Worm (Caenorhabditis elegans): ENCODE results near the gene srg-48.

srg-48 gene

DNA sequence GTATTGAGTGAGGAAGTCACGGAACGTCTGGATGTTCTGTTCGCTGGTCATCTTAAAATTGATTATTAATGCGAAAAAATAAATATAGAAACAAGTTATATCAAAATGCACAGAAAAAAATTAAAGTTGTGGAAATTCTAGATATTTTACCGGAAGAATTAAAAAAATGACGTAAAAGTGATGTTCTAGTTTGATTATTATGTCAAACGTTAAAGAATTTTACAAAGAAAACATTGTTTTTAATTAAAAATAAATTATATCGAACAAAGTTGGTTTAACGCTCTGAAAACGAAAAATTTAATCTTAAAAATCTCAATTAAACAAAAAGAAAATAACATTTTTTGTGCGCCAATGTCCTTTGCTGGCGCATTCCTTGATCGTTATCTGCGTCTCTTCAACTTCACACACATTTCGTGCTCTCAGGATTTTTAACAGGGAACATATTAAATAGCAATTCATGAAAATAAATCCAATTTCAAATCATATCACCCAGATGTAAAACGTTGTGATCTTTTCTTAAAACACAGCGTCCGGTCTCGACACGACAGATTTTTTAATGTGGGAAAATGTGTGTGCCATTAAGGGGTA lies 27.6 kb upstream of the srg-48 start, which contains the start of gene tin-9.1 (continued):
- TF ChIP-seq fkh-4 (tag; optimal IDR thresholded peaks at IDR 0.05; ENCODE audit: borderline replicate concordance) = peak; percentile 28
- peak; percentile 91 for TF ChIP-seq nhr-20 (tag; optimal IDR thresholded peaks at IDR 0.05)
- TF ChIP-seq swsn-7 (tag; optimal IDR thresholded peaks at IDR 0.05) = peak; percentile 87
- TF ChIP-seq nhr-77 (tag; optimal IDR thresholded peaks at IDR 0.05) = peak; percentile 64
- peak; percentile 60 for TF ChIP-seq aly-2 (tag; optimal IDR thresholded peaks at IDR 0.05)
- TF ChIP-seq zip-4 (GFP tag; optimal IDR thresholded peaks at IDR 0.05) = peak; percentile 26
- peak; percentile 39 for TF ChIP-seq lir-3 (tag; optimal IDR thresholded peaks at IDR 0.05; ENCODE audit: poor library complexity)
- TF ChIP-seq ets-5 (GFP tag; IDR thresholded peaks at IDR 0.05) = no peak
- TF ChIP-seq blmp-1 (tag; optimal IDR thresholded peaks at IDR 0.05) = peak; percentile 76
- peak; percentile 84 for TF ChIP-seq xbp-1 (tag; optimal IDR thresholded peaks at IDR 0.05)
- no peak for TF ChIP-seq hlh-4 (tag; optimal IDR thresholded peaks at IDR 0.05)
- no peak for TF ChIP-seq ceh-8 (GFP tag; optimal IDR thresholded peaks at IDR 0.05)
- peak; percentile 67 for TF ChIP-seq unc-130 (tag; optimal IDR thresholded peaks at IDR 0.05)
- peak; percentile 89 for TF ChIP-seq snu-23 (GFP tag; optimal IDR thresholded peaks at IDR 0.05)
- TF ChIP-seq nhr-85 (tag) = peak; percentile 84
- peak; percentile 75 for TF ChIP-seq ceh-88 (GFP tag; IDR thresholded peaks at IDR 0.05)
- TF ChIP-seq elt-2 (tag; optimal IDR thresholded peaks at IDR 0.05) = peak; percentile 30
- TF ChIP-seq unc-86 (tag; optimal IDR thresholded peaks at IDR 0.05) = peak; percentile 76
- TF ChIP-seq unc-62 (GFP tag; optimal IDR thresholded peaks at IDR 0.05) = no peak
- no peak for TF ChIP-seq zag-1 (tag; optimal IDR thresholded peaks at IDR 0.05)
- TF ChIP-seq nhr-84 (tag; optimal IDR thresholded peaks at IDR 0.05) = no peak
- no peak for TF ChIP-seq fkh-10 (GFP tag; optimal IDR thresholded peaks at IDR 0.05)
- TF ChIP-seq alr-1 (tag; optimal IDR thresholded peaks at IDR 0.05; ENCODE audit: borderline replicate concordance) = no peak
- peak; percentile 72 for TF ChIP-seq egl-13 (tag; optimal IDR thresholded peaks at IDR 0.05)
- peak; percentile 77 to 84 for TF ChIP-seq efl-1 (optimal IDR thresholded peaks at IDR 0.05)
- peak; percentile 80 to 97 for TF ChIP-seq efl-1 (GFP tag; optimal IDR thresholded peaks at IDR 0.05 in 1 of 2)
- no peak for TF ChIP-seq pag-3 (tag; optimal IDR thresholded peaks at IDR 0.05; ENCODE audit: borderline replicate concordance, insufficient read depth)
- peak; percentile 89 for TF ChIP-seq skn-1 (tag; optimal IDR thresholded peaks at IDR 0.05)
- TF ChIP-seq unc-30 (tag; optimal IDR thresholded peaks at IDR 0.05) = no peak
- TF ChIP-seq fkh-8 (tag; optimal IDR thresholded peaks at IDR 0.05) = peak; percentile 69
- peak; percentile 5 for TF ChIP-seq C04F5.9 (tag; optimal IDR thresholded peaks at IDR 0.05)
- TF ChIP-seq lin-39 (tag; optimal IDR thresholded peaks at IDR 0.05) = peak; percentile 76
- peak; percentile 70 for TF ChIP-seq isw-1 (GFP tag; IDR thresholded peaks at IDR 0.05)
- TF ChIP-seq pax-3 (tag; optimal IDR thresholded peaks at IDR 0.05) = no peak
- peak in 2 of 6 experiments; percentile 53 to 75 for TF ChIP-seq elt-3 (tag; optimal IDR thresholded peaks at IDR 0.05)
- TF ChIP-seq pqm-1 (tag; optimal IDR thresholded peaks at IDR 0.05) = no peak
- peak; percentile 91 for TF ChIP-seq nhr-19 (GFP tag; conservative IDR thresholded peaks at IDR 0.05)
- no peak for TF ChIP-seq nhr-12 (tag; optimal IDR thresholded peaks at IDR 0.05)
- TF ChIP-seq efl-3 (GFP tag; optimal IDR thresholded peaks at IDR 0.05) = no peak
- no peak for TF ChIP-seq aha-1 (tag; optimal IDR thresholded peaks at IDR 0.05)
- no peak for TF ChIP-seq ceh-63 (GFP tag; optimal IDR thresholded peaks at IDR 0.05)
- no peak for TF ChIP-seq ceh-90 (tag; optimal IDR thresholded peaks at IDR 0.05)
- TF ChIP-seq lin-14 (GFP tag; optimal IDR thresholded peaks at IDR 0.05) = peak; percentile 87
- TF ChIP-seq ztf-11 (tag; optimal IDR thresholded peaks at IDR 0.05) = peak in 1 of 2 experiments; percentile 69
- TF ChIP-seq hpl-2 (GFP tag; optimal IDR thresholded peaks at IDR 0.05) = no peak
- peak; percentile 74 for TF ChIP-seq nhr-90 (tag; optimal IDR thresholded peaks at IDR 0.05; ENCODE audit: poor library complexity)
- no peak for TF ChIP-seq hlh-17 (GFP tag; optimal IDR thresholded peaks at IDR 0.05; ENCODE audit: borderline replicate concordance)
- TF ChIP-seq mdl-1 (tag; optimal IDR thresholded peaks at IDR 0.05) = peak in 1 of 2 experiments; percentile 72
- peak; percentile 84 for TF ChIP-seq tbx-2 (tag; optimal IDR thresholded peaks at IDR 0.05)
- peak; percentile 75 to 87 (median 77) for TF ChIP-seq ceh-82 (tag; optimal IDR thresholded peaks at IDR 0.05)
- peak; percentile 16 for TF ChIP-seq ama-1 (optimal IDR thresholded peaks at IDR 0.05)
- TF ChIP-seq tlp-1 (tag; optimal IDR thresholded peaks at IDR 0.05) = no peak
